Fruit fly (Drosophila melanogaster) whole organism, prepupa: ENCODE measurements around the gene Inx7.

Experiments used
- Blimp-1 ChIP-seq: fragments of 200-800 bp; sonication (Bioruptor generic); optimal IDR thresholded peaks from 3 replicates; lab custom pipeline; 2017; ENCODE audit warnings: missing biosample characterization, missing genetic modification characterization, mild to moderate bottlenecking, moderate library complexity, missing genetic modification reagents
- CG10631 ChIP-seq: fragments of 200-800 bp; sonication (Bioruptor generic); optimal IDR thresholded peaks from 2 replicates; lab custom pipeline; 2016; ENCODE audit warnings: missing biosample characterization, missing genetic modification characterization
- CG10669 ChIP-seq: fragments of 200-800 bp; sonication (Bioruptor generic); optimal IDR thresholded peaks from 3 replicates; lab custom pipeline; 2018; ENCODE audit warnings: missing biosample characterization, mild to moderate bottlenecking, missing genetic modification characterization, moderate library complexity
- CG11294 ChIP-seq: fragments of 200-800 bp; sonication (Bioruptor generic); IDR thresholded peaks from 2 replicates; pipeline ENCODE4 v1.3.6; 2022; ENCODE audit warnings: missing biosample characterization, missing genetic modification characterization
- CG11762 ChIP-seq: fragments of 200-800 bp; sonication (Bioruptor generic); optimal IDR thresholded peaks from 3 replicates; lab custom pipeline; 2016; ENCODE audit warnings: missing biosample characterization, missing genetic modification characterization; ENCODE audit not compliant: insufficient read depth
- CG15336 ChIP-seq: fragments of 200-800 bp; sonication (Bioruptor generic); IDR thresholded peaks from 2 replicates; pipeline ENCODE4 v1.3.6; 2022; ENCODE audit warnings: missing biosample characterization, missing genetic modification characterization
- CG1621 ChIP-seq: fragments of 200-800 bp; sonication (Bioruptor generic); optimal IDR thresholded peaks from 3 replicates; lab custom pipeline; 2018; ENCODE audit warnings: missing biosample characterization, mild to moderate bottlenecking, missing genetic modification characterization
- CG16779 ChIP-seq: fragments of 200-800 bp; sonication (Bioruptor generic); optimal IDR thresholded peaks from 3 replicates; lab custom pipeline; 2017; ENCODE audit warnings: missing biosample characterization, mild to moderate bottlenecking, missing genetic modification characterization
- CG3032 ChIP-seq: fragments of 200-800 bp; optimal IDR thresholded peaks from 2 replicates; lab custom pipeline; 2019; ENCODE audit warnings: missing biosample characterization, mild to moderate bottlenecking, missing genetic modification characterization, moderate library complexity
- CG31627 ChIP-seq: fragments of 200-800 bp; sonication (Bioruptor generic); optimal IDR thresholded peaks from 3 replicates; lab custom pipeline; 2016; ENCODE audit warnings: missing biosample characterization, missing genetic modification characterization
- CG32006 ChIP-seq: fragments of 200-800 bp; sonication (Bioruptor generic); optimal IDR thresholded peaks from 3 replicates; lab custom pipeline; 2017; ENCODE audit warnings: missing biosample characterization, mild to moderate bottlenecking, missing genetic modification characterization
- CG34406 ChIP-seq: fragments of 200-800 bp; sonication (Bioruptor generic); optimal IDR thresholded peaks from 3 replicates; lab custom pipeline; 2016; ENCODE audit warnings: missing biosample characterization, missing genetic modification characterization
- CG3919 ChIP-seq: fragments of 200-800 bp; sonication (Bioruptor generic); optimal IDR thresholded peaks from 3 replicates; lab custom pipeline; 2016; ENCODE audit warnings: missing biosample characterization, missing genetic modification characterization
- CG4318 ChIP-seq: fragments of 200-800 bp; sonication (Bioruptor generic); optimal IDR thresholded peaks from 3 replicates; lab custom pipeline; 2017; ENCODE audit warnings: missing biosample characterization, mild to moderate bottlenecking, missing genetic modification characterization
- CG6163 ChIP-seq: fragments of 200-800 bp; sonication (Bioruptor generic); IDR thresholded peaks from 3 replicates; pipeline ENCODE4 v1.3.6; 2022; ENCODE audit warnings: missing biosample characterization, missing genetic modification characterization
- CG6792 ChIP-seq: fragments of 200-800 bp; sonication (Bioruptor generic); optimal IDR thresholded peaks from 3 replicates; lab custom pipeline; 2016; ENCODE audit warnings: missing biosample characterization, missing genetic modification characterization
- CG6808 ChIP-seq: fragments of 200-800 bp; sonication (Bioruptor generic); optimal IDR thresholded peaks from 3 replicates; lab custom pipeline; 2017; ENCODE audit warnings: missing biosample characterization, missing genetic modification characterization, mild to moderate bottlenecking, moderate library complexity, missing genetic modification reagents
- CG8319 ChIP-seq: fragments of 200-800 bp; sonication (Bioruptor generic); optimal IDR thresholded peaks from 3 replicates; lab custom pipeline; 2016; ENCODE audit warnings: missing biosample characterization, missing genetic modification characterization
- Eip75B ChIP-seq: fragments of 200-800 bp; sonication (Bioruptor generic); optimal IDR thresholded peaks from 3 replicates; lab custom pipeline; 2016; ENCODE audit warnings: missing biosample characterization, missing genetic modification characterization
- Eip78C ChIP-seq: fragments of 200-800 bp; sonication (Bioruptor generic); peaks from one replicate; lab custom pipeline; 2016; ENCODE audit warnings: missing biosample characterization, missing genetic modification characterization
- Eip93F ChIP-seq: fragments of 200-800 bp; sonication (Bioruptor generic); optimal IDR thresholded peaks from 2 replicates; lab custom pipeline; 2016; ENCODE audit warnings: missing biosample characterization, mild to moderate bottlenecking, missing genetic modification characterization
- Ets21C ChIP-seq: fragments of 200-800 bp; sonication (Bioruptor generic); optimal IDR thresholded peaks from 3 replicates; lab custom pipeline; 2016; ENCODE audit warnings: missing biosample characterization, missing genetic modification characterization
- Hr38 ChIP-seq: sonication (Bioruptor generic); optimal IDR thresholded peaks from 2 replicates; lab custom pipeline; 2016; ENCODE audit warnings: missing biosample characterization, missing genetic modification characterization
- Hr39 ChIP-seq: fragments of 200-800 bp; sonication (Bioruptor generic); optimal IDR thresholded peaks from 2 replicates; lab custom pipeline; 2016; ENCODE audit warnings: missing biosample characterization, missing genetic modification characterization
- Hr4 ChIP-seq: fragments of 200-800 bp; sonication (Bioruptor generic); optimal IDR thresholded peaks from 3 replicates; lab custom pipeline; 2016; ENCODE audit warnings: missing biosample characterization, missing genetic modification characterization
- Lpt ChIP-seq: fragments of 200-800 bp; sonication (Bioruptor generic); optimal IDR thresholded peaks from 3 replicates; lab custom pipeline; 2016; ENCODE audit warnings: missing biosample characterization, missing genetic modification characterization
- Met ChIP-seq: fragments of 200-800 bp; sonication (Bioruptor generic); optimal IDR thresholded peaks from 3 replicates; lab custom pipeline; 2016; ENCODE audit warnings: missing biosample characterization, missing genetic modification characterization
- OdsH ChIP-seq: fragments of 200-800 bp; sonication (Bioruptor generic); optimal IDR thresholded peaks from 3 replicates; lab custom pipeline; 2016; ENCODE audit warnings: missing biosample characterization, missing genetic modification characterization
- Smox ChIP-seq: fragments of 200-800 bp; sonication (Bioruptor generic); optimal IDR thresholded peaks from 3 replicates; lab custom pipeline; 2016; ENCODE audit warnings: missing biosample characterization, missing genetic modification characterization
- Sox102F ChIP-seq: fragments of 200-800 bp; sonication (Bioruptor generic); optimal IDR thresholded peaks from 2 replicates; lab custom pipeline; 2016; ENCODE audit warnings: missing biosample characterization, mild to moderate bottlenecking, missing genetic modification characterization
- Sox14 ChIP-seq: fragments of 200-800 bp; sonication (Bioruptor generic); optimal IDR thresholded peaks from 3 replicates; lab custom pipeline; 2016; ENCODE audit warnings: missing biosample characterization, missing genetic modification characterization
- Sox15 ChIP-seq: fragments of 200-800 bp; sonication (Bioruptor generic); optimal IDR thresholded peaks from 3 replicates; lab custom pipeline; 2016; ENCODE audit warnings: missing biosample characterization, missing genetic modification characterization
- achi ChIP-seq: fragments of 200-800 bp; sonication (Bioruptor generic); optimal IDR thresholded peaks from 3 replicates; lab custom pipeline; 2016; ENCODE audit warnings: missing biosample characterization, missing genetic modification characterization
- acj6 ChIP-seq: fragments of 200-800 bp; sonication (Bioruptor generic); optimal IDR thresholded peaks from 3 replicates; lab custom pipeline; 2016; ENCODE audit warnings: missing biosample characterization, missing genetic modification characterization
- cyc ChIP-seq: fragments of 200-800 bp; sonication (Bioruptor generic); optimal IDR thresholded peaks from 3 replicates; lab custom pipeline; 2016; ENCODE audit warnings: missing biosample characterization, missing genetic modification characterization
- dac ChIP-seq: fragments of 200-800 bp; sonication (Bioruptor generic); optimal IDR thresholded peaks from 2 replicates; lab custom pipeline; 2017; ENCODE audit warnings: missing biosample characterization, mild to moderate bottlenecking, missing genetic modification characterization
- dsx ChIP-seq: fragments of 200-800 bp; optimal IDR thresholded peaks from 3 replicates; lab custom pipeline; 2019; ENCODE audit warnings: missing biosample characterization, mild to moderate bottlenecking, missing genetic modification characterization, moderate library complexity; ENCODE audit not compliant: poor library complexity, severe bottlenecking
- eg ChIP-seq: fragments of 200-800 bp; sonication (Bioruptor generic); IDR thresholded peaks from 3 replicates; pipeline ENCODE4 v1.3.6; 2022; ENCODE audit warnings: missing biosample characterization, missing genetic modification characterization
- esn ChIP-seq: fragments of 200-800 bp; sonication (Bioruptor generic); optimal IDR thresholded peaks from 2 replicates; lab custom pipeline; 2016; ENCODE audit warnings: missing biosample characterization, mild to moderate bottlenecking, missing genetic modification characterization, moderate library complexity
- fd59A ChIP-seq: fragments of 200-800 bp; sonication (Bioruptor generic); optimal IDR thresholded peaks from 2 replicates; lab custom pipeline; 2017; ENCODE audit warnings: missing biosample characterization, mild to moderate bottlenecking, missing genetic modification characterization, missing genetic modification reagents
- fkh ChIP-seq: fragments of 200-800 bp; sonication (Bioruptor generic); optimal IDR thresholded peaks from 3 replicates; lab custom pipeline; 2017; ENCODE audit warnings: missing biosample characterization, mild to moderate bottlenecking, missing genetic modification characterization, moderate library complexity
- net ChIP-seq: fragments of 200-800 bp; sonication (Bioruptor generic); optimal IDR thresholded peaks from 3 replicates; lab custom pipeline; 2016; ENCODE audit warnings: missing biosample characterization, missing genetic modification characterization
- spab ChIP-seq: fragments of 200-800 bp; sonication (Bioruptor generic); optimal IDR thresholded peaks from 2 replicates; lab custom pipeline; 2017; ENCODE audit warnings: missing biosample characterization, mild to moderate bottlenecking, missing genetic modification characterization, missing genetic modification reagents
- ss ChIP-seq, 2 experiments: fragments of 200-800 bp; sonication (Bioruptor generic); optimal IDR thresholded peaks; 2 replicates in 1 of 2; 3 replicates in 1 of 2; lab custom pipeline; 2017 to 2018; ENCODE audit warnings: mild to moderate bottlenecking in 2 of 2, missing biosample characterization in 2 of 2, missing genetic modification characterization in 2 of 2, moderate library complexity in 1 of 2
- topi ChIP-seq: fragments of 200-800 bp; sonication (Bioruptor generic); optimal IDR thresholded peaks from 3 replicates; lab custom pipeline; 2016; ENCODE audit warnings: missing biosample characterization, missing genetic modification characterization
- vri ChIP-seq: fragments of 200-800 bp; sonication (Bioruptor generic); optimal IDR thresholded peaks from 3 replicates; lab custom pipeline; 2016; ENCODE audit warnings: missing biosample characterization, mild to moderate bottlenecking, missing genetic modification characterization

The Inx7 gene

DNA sequence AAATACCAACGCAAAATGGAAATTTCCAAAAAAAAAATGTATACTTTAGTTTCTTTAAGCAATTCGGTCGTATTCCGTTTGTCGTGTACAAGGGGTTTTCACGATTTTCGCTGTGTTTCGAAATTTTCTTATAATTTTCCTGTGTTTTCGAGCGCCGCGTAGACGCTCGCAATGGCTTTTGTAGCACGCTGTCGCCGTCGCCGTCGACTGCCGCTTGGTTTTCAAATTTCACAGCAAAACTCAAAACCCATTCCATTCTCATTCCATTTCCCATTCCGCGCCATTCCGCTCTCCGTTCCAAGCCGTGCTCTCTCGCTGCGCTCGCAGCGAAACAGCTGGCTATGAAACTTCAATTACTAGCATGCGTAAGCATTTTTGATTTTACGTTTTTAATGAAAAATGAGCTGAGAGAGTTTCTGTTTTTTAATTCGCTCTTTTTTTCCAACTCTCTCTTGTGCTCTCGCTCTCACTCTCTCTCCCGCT, 11.9 kb downstream of the Inx7 start (continued):
- TF ChIP-seq Eip78C (GFP tag; lab: Kevin White, UChicago) (peak; percentile 71), CG3032 (tag; lab: Kevin White, UChicago) (no peak), eg (GFP tag; lab: Robert Waterston, UW) (peak; percentile 50; the same call in 2 of the 3 replicates), cyc (GFP tag; lab: Kevin White, UChicago) (peak; percentile 9), net (GFP tag; lab: Kevin White, UChicago) (peak; percentile 26), CG31627 (GFP tag; lab: Kevin White, UChicago) (peak; percentile 13), Eip75B (GFP tag; lab: Kevin White, UChicago) (peak; percentile 30), Hr39 (peak; percentile 26), achi (GFP tag; lab: Kevin White, UChicago) (peak; percentile 57), Sox102F (GFP tag; lab: Kevin White, UChicago) (peak; percentile 35), Hr4 (peak; percentile 53), esn (peak; percentile 48), dac (peak; percentile 12), Lpt (GFP tag; lab: Kevin White, UChicago) (no peak), CG11762 (GFP tag; lab: Kevin White, UChicago) (no peak), acj6 (peak; percentile 1), CG10669 (GFP tag; lab: Kevin White, UChicago) (peak; percentile 9), CG1621 (no peak), Sox14 (GFP tag; lab: Kevin White, UChicago) (peak; percentile 39), Hr38 (GFP tag; lab: Kevin White, UChicago) (no peak), Blimp-1 (GFP tag; lab: Kevin White, UChicago) (no peak), vri (GFP tag; lab: Kevin White, UChicago) (no peak), CG32006 (peak; percentile 54), CG3919 (GFP tag; lab: Kevin White, UChicago) (peak; percentile 17)

DNA sequence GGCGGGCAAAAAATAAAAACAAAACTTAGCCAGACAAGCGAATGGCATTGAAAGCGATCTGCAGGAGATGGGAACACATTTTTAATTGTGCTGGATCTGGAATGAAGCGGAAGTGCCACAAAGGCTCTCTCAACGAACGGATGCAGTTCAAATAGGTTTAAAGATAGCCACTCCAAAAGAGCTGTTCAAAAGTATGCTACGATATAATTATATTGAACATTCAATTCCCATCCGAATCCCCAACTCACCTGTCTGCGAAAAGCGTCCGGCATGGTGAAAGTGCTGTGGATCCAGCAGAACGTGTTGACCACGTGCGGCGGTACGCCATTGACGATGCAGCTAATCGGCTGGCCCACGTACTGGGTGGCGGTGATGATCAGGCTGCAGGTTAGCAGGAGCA, 16.5 kb downstream of the Inx7 start:
- TF ChIP-seq CG3919 (GFP tag; lab: Kevin White, UChicago) (no peak), CG34406 (GFP tag; lab: Kevin White, UChicago) (no peak), net (GFP tag; lab: Kevin White, UChicago) (no peak), CG32006 (no peak), esn (no peak), Sox102F (GFP tag; lab: Kevin White, UChicago) (no peak), Eip93F (GFP tag; lab: Kevin White, UChicago) (no peak), CG16779 (tag; lab: Kevin White, UChicago) (no peak), Sox14 (GFP tag; lab: Kevin White, UChicago) (no peak), CG15336 (GFP tag; lab: Robert Waterston, UW) (no peak), achi (GFP tag; lab: Kevin White, UChicago) (no peak)

dm6 chrX:6976364-6976763, 17.0 kb downstream of the Inx7 start:
- TF ChIP-seq CG4318 (GFP tag; lab: Kevin White, UChicago) (no peak), ss (GFP tag; optimal IDR thresholded peaks at IDR 0.05; lab: Kevin White, UChicago) (peak in 1 of 2 experiments; percentile 52), CG34406 (GFP tag; lab: Kevin White, UChicago) (no peak), CG11762 (GFP tag; lab: Kevin White, UChicago) (no peak), Hr38 (GFP tag; lab: Kevin White, UChicago) (no peak), Smox (GFP tag; lab: Kevin White, UChicago) (peak; percentile 24), fkh (GFP tag; lab: Kevin White, UChicago) (no peak), CG6163 (GFP tag; lab: Robert Waterston, UW) (peak; percentile 66; the same call in 2 of the 3 replicates), Eip93F (GFP tag; lab: Kevin White, UChicago) (no peak), acj6 (peak; percentile 54), CG6808 (GFP tag; lab: Kevin White, UChicago) (peak; percentile 24), topi (GFP tag; lab: Kevin White, UChicago) (peak; percentile 36), CG8319 (GFP tag; lab: Kevin White, UChicago) (no peak), Eip75B (GFP tag; lab: Kevin White, UChicago) (peak; percentile 21), dac (no peak), CG6792 (GFP tag; lab: Kevin White, UChicago) (peak; percentile 24), Sox14 (GFP tag; lab: Kevin White, UChicago) (peak; percentile 35), CG10631 (GFP tag; lab: Kevin White, UChicago) (peak; percentile 28), OdsH (GFP tag; lab: Kevin White, UChicago) (peak; percentile 47), dsx (GFP tag; lab: Kevin White, UChicago) (no peak), fd59A (GFP tag; lab: Kevin White, UChicago) (peak; percentile 13), Met (GFP tag; lab: Kevin White, UChicago) (peak; percentile 47), spab (peak; percentile 27), CG10669 (GFP tag; lab: Kevin White, UChicago) (peak; percentile 37), CG11294 (no peak), Ets21C (GFP tag; lab: Kevin White, UChicago) (no peak), Sox15 (GFP tag; lab: Kevin White, UChicago) (no peak), CG31627 (GFP tag; lab: Kevin White, UChicago) (peak; percentile 28)
